Fruit fly (Drosophila melanogaster) whole organism, prepupa: ENCODE data around the gene GILT3.

Experiments
- CG1621 ChIP-seq: fragments of 200-800 bp; sonication (Bioruptor generic); optimal IDR thresholded peaks from 3 replicates; lab custom pipeline; 2018; ENCODE audit warnings: missing biosample characterization, mild to moderate bottlenecking, missing genetic modification characterization
- CG16779 ChIP-seq: fragments of 200-800 bp; sonication (Bioruptor generic); optimal IDR thresholded peaks from 3 replicates; lab custom pipeline; 2017; ENCODE audit warnings: missing biosample characterization, mild to moderate bottlenecking, missing genetic modification characterization
- CG6276 ChIP-seq: fragments of 200-800 bp; sonication (Bioruptor generic); optimal IDR thresholded peaks from 2 replicates; lab custom pipeline; 2017; ENCODE audit warnings: missing biosample characterization, mild to moderate bottlenecking, missing genetic modification characterization
- CG8119 ChIP-seq: fragments of 200-800 bp; sonication (Bioruptor generic); IDR thresholded peaks from 3 replicates; pipeline ENCODE4 v1.3.6; 2022; ENCODE audit warnings: missing biosample characterization, missing genetic modification characterization
- Ets21C ChIP-seq: fragments of 200-800 bp; sonication (Bioruptor generic); optimal IDR thresholded peaks from 3 replicates; lab custom pipeline; 2016; ENCODE audit warnings: missing biosample characterization, missing genetic modification characterization
- cyc ChIP-seq: fragments of 200-800 bp; sonication (Bioruptor generic); optimal IDR thresholded peaks from 3 replicates; lab custom pipeline; 2016; ENCODE audit warnings: missing biosample characterization, missing genetic modification characterization
- dsx ChIP-seq: fragments of 200-800 bp; optimal IDR thresholded peaks from 3 replicates; lab custom pipeline; 2019; ENCODE audit warnings: missing biosample characterization, mild to moderate bottlenecking, missing genetic modification characterization, moderate library complexity; ENCODE audit not compliant: poor library complexity, severe bottlenecking
- lz ChIP-seq: fragments of 200-800 bp; sonication (Bioruptor generic); optimal IDR thresholded peaks from 3 replicates; lab custom pipeline; 2016; ENCODE audit warnings: missing biosample characterization, missing genetic modification characterization

DNA sequence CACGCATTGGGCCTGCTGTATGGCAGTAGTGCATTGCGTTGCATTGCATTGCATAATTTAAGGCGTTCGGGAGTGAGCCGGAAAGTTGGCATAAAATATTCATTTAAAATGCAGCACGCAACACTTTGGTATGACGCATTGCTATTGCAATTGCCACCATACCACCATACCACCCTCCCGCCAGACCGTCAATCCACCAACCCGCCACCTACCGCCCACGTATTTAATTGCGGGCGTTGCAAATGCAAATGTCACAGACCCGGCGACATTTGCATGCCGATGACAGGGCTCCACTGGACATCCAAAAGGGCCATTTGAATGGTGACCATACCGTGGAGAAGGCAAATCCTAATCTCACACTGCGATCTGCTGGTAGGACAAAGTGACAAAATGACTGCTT, 42.4 kb upstream of the GILT3 start:
- TF ChIP-seq Ets21C (GFP tag; lab: Kevin White, UChicago): no peak
- TF ChIP-seq CG8119 (GFP tag; lab: Robert Waterston, UW): no peak
- TF ChIP-seq CG1621 (tag; lab: Kevin White, UChicago): no peak
- no peak for TF ChIP-seq cyc (GFP tag; lab: Kevin White, UChicago)
- no peak for TF ChIP-seq dsx (GFP tag; lab: Kevin White, UChicago)
- no peak for TF ChIP-seq CG16779 (tag; lab: Kevin White, UChicago)
- no peak for TF ChIP-seq lz (GFP tag; lab: Kevin White, UChicago)
- no peak for TF ChIP-seq CG6276 (GFP tag; lab: Kevin White, UChicago)
